Fruit fly (Drosophila melanogaster) whole organism, embryonic: ENCODE measurements around the gene Gcna.

Experiments used
- Abd-B ChIP-seq: fragments of 200-800 bp; sonication (Bioruptor generic); optimal IDR thresholded peaks from 2 replicates; lab custom pipeline; 2018; ENCODE audit warnings: missing biosample characterization, mild to moderate bottlenecking, missing genetic modification characterization, moderate library complexity
- Adf1 ChIP-seq: fragments of 200-800 bp; sonication (Bioruptor generic); IDR thresholded peaks from 2 replicates; pipeline ENCODE4 v1.3.6; 2022; ENCODE audit warnings: missing biosample characterization, missing genetic modification characterization
- CG10654 ChIP-seq: fragments of 200-800 bp; sonication (Bioruptor generic); optimal IDR thresholded peaks from 2 replicates; lab custom pipeline; 2016; ENCODE audit warnings: missing biosample characterization, missing genetic modification characterization
- CG12155 ChIP-seq: fragments of 200-800 bp; sonication (Bioruptor generic); optimal IDR thresholded peaks from 3 replicates; lab custom pipeline; 2016; ENCODE audit warnings: missing biosample characterization, missing genetic modification characterization
- CG1233 ChIP-seq: fragments of 200-800 bp; sonication (Bioruptor generic); optimal IDR thresholded peaks from 4 replicates; lab custom pipeline; 2018; ENCODE audit warnings: missing biosample characterization, mild to moderate bottlenecking, missing genetic modification characterization
- CG12744 ChIP-seq: fragments of 200-800 bp; sonication (Bioruptor generic); optimal IDR thresholded peaks from 2 replicates; lab custom pipeline; 2016; ENCODE audit warnings: missing biosample characterization, missing genetic modification characterization
- CG13424 ChIP-seq: fragments of 200-800 bp; sonication (Bioruptor generic); optimal IDR thresholded peaks from 2 replicates; lab custom pipeline; 2019; ENCODE audit warnings: missing biosample characterization, mild to moderate bottlenecking, missing genetic modification characterization, moderate library complexity
- CG18011 ChIP-seq: fragments of 200-800 bp; sonication (Bioruptor generic); optimal IDR thresholded peaks from 2 replicates; lab custom pipeline; 2017; ENCODE audit warnings: missing biosample characterization, missing genetic modification characterization, mild to moderate bottlenecking, moderate library complexity, missing genotype
- CG18262 ChIP-seq: fragments of 200-800 bp; optimal IDR thresholded peaks from 3 replicates; lab custom pipeline; 2019; ENCODE audit warnings: missing biosample characterization, mild to moderate bottlenecking, missing genetic modification characterization, moderate library complexity
- CG2202 ChIP-seq: fragments of 200-800 bp; sonication (Bioruptor generic); optimal IDR thresholded peaks from 2 replicates; lab custom pipeline; 2018; ENCODE audit warnings: missing biosample characterization, mild to moderate bottlenecking, missing genetic modification characterization
- CG2889 ChIP-seq: fragments of 200-800 bp; sonication (Bioruptor generic); IDR thresholded peaks from 3 replicates; pipeline ENCODE4 v1.3.6; 2022; ENCODE audit warnings: missing biosample characterization, missing genetic modification characterization
- CG30431 ChIP-seq: fragments of 200-800 bp; sonication (Bioruptor generic); optimal IDR thresholded peaks from 2 replicates; lab custom pipeline; 2017; ENCODE audit warnings: missing biosample characterization, missing genetic modification characterization
- CG3065 ChIP-seq: fragments of 200-800 bp; sonication (Bioruptor generic); optimal IDR thresholded peaks from 2 replicates; lab custom pipeline; 2016; ENCODE audit warnings: missing biosample characterization, missing genetic modification characterization
- CG33213 ChIP-seq: fragments of 200-800 bp; sonication (Bioruptor generic); optimal IDR thresholded peaks from 3 replicates; lab custom pipeline; 2016; ENCODE audit warnings: missing biosample characterization, missing genetic modification characterization
- CG34224 ChIP-seq: fragments of 200-800 bp; sonication (Bioruptor generic); IDR thresholded peaks from 3 replicates; pipeline ENCODE4 v1.3.6; 2022; ENCODE audit warnings: missing biosample characterization, missing genetic modification characterization; ENCODE audit not compliant: partially characterized antibody
- CG3847 ChIP-seq: fragments of 200-800 bp; sonication (Bioruptor generic); IDR thresholded peaks from 2 replicates; pipeline ENCODE4 v1.3.6; 2022; ENCODE audit warnings: missing biosample characterization, missing genetic modification characterization
- CG6175 ChIP-seq: fragments of 200-800 bp; sonication (Bioruptor generic); IDR thresholded peaks from 3 replicates; pipeline ENCODE4 v1.3.6; 2022; ENCODE audit warnings: missing biosample characterization, missing genetic modification characterization
- CG7786 ChIP-seq: fragments of 200-800 bp; sonication (Bioruptor generic); optimal IDR thresholded peaks from 2 replicates; lab custom pipeline; 2016; ENCODE audit warnings: missing biosample characterization, missing genetic modification characterization
- CG7928 ChIP-seq: fragments of 200-800 bp; sonication (Bioruptor generic); optimal IDR thresholded peaks from 2 replicates; lab custom pipeline; 2017; ENCODE audit warnings: missing biosample characterization, mild to moderate bottlenecking, missing genetic modification characterization
- CG9437 ChIP-seq: fragments of 200-800 bp; sonication (Bioruptor generic); optimal IDR thresholded peaks from 2 replicates; lab custom pipeline; 2018; ENCODE audit warnings: missing biosample characterization, mild to moderate bottlenecking, missing genetic modification characterization
- CrebB ChIP-seq: fragments of 200-800 bp; sonication (Bioruptor generic); optimal IDR thresholded peaks from 3 replicates; lab custom pipeline; 2018; ENCODE audit warnings: missing biosample characterization, mild to moderate bottlenecking, missing genetic modification characterization
- Hmx ChIP-seq: fragments of 200-800 bp; sonication (Bioruptor generic); optimal IDR thresholded peaks from 2 replicates; lab custom pipeline; 2016; ENCODE audit warnings: missing biosample characterization, missing genetic modification characterization
- Mad ChIP-seq: fragments of 200-800 bp; sonication (Bioruptor generic); optimal IDR thresholded peaks from 2 replicates; lab custom pipeline; 2016; ENCODE audit warnings: missing biosample characterization, missing genetic modification characterization
- Rfx ChIP-seq: fragments of 200-800 bp; sonication (Bioruptor generic); IDR thresholded peaks from 2 replicates; pipeline ENCODE4 v1.3.6; 2022; ENCODE audit warnings: missing biosample characterization, missing genetic modification characterization
- Taf1 ChIP-seq: fragments of 200-800 bp; sonication (Bioruptor generic); IDR thresholded peaks from 2 replicates; pipeline ENCODE4 v1.3.6; 2022; ENCODE audit warnings: missing biosample characterization, missing genetic modification characterization
- Tbp ChIP-seq: fragments of >200 bp; optimal IDR thresholded peaks from 2 replicates; lab custom pipeline; 2018; ENCODE audit warnings: missing biosample characterization, missing genetic modification characterization
- Xbp1 ChIP-seq: fragments of 200-800 bp; sonication (Bioruptor generic); optimal IDR thresholded peaks from 3 replicates; lab custom pipeline; 2016; ENCODE audit warnings: missing biosample characterization, mild to moderate bottlenecking, missing genetic modification characterization
- ab ChIP-seq: fragments of 200-800 bp; sonication (Bioruptor generic); optimal IDR thresholded peaks from 2 replicates; lab custom pipeline; 2016; ENCODE audit warnings: missing biosample characterization, missing genetic modification characterization
- bcd ChIP-seq: fragments of 200-800 bp; sonication (Bioruptor generic); optimal IDR thresholded peaks from 2 replicates; lab custom pipeline; 2017; ENCODE audit warnings: missing biosample characterization, mild to moderate bottlenecking, missing genetic modification characterization
- bsh ChIP-seq, 2 experiments: fragments of 200-800 bp; sonication (Bioruptor generic); optimal IDR thresholded peaks; 2 replicates each; lab custom pipeline; 2017 to 2018; ENCODE audit warnings: mild to moderate bottlenecking in 2 of 2, missing biosample characterization in 2 of 2, missing genetic modification characterization in 2 of 2, moderate library complexity in 1 of 2
- cato ChIP-seq: fragments of 200-800 bp; sonication (Bioruptor generic); optimal IDR thresholded peaks from 2 replicates; lab custom pipeline; 2016; ENCODE audit warnings: missing biosample characterization, missing genetic modification characterization, borderline replicate concordance
- chm ChIP-seq: fragments of 200-800 bp; sonication (Bioruptor generic); IDR thresholded peaks from 2 replicates; pipeline ENCODE4 v1.3.6; 2022; ENCODE audit warnings: missing biosample characterization, missing genetic modification characterization
- ci ChIP-seq: fragments of 200-800 bp; sonication (Bioruptor generic); IDR thresholded peaks from 3 replicates; pipeline ENCODE4 v1.3.6; 2022; ENCODE audit warnings: missing biosample characterization, missing genetic modification characterization
- crc ChIP-seq: fragments of 200-800 bp; sonication (Bioruptor generic); optimal IDR thresholded peaks from 2 replicates; lab custom pipeline; 2016; ENCODE audit warnings: missing biosample characterization, missing genetic modification characterization
- dati ChIP-seq: fragments of 200-800 bp; sonication (Bioruptor generic); IDR thresholded peaks from 2 replicates; pipeline ENCODE4 v1.3.6; 2022; ENCODE audit warnings: missing biosample characterization, missing genetic modification characterization
- dm ChIP-seq: fragments of 200-800 bp; sonication (Bioruptor generic); optimal IDR thresholded peaks from 3 replicates; lab custom pipeline; 2016; ENCODE audit warnings: missing biosample characterization, missing genetic modification characterization
- dmrt99B ChIP-seq: fragments of 200-800 bp; sonication (Bioruptor generic); optimal IDR thresholded peaks from 2 replicates; lab custom pipeline; 2018; ENCODE audit warnings: missing biosample characterization, mild to moderate bottlenecking, missing genetic modification characterization, moderate library complexity
- emc ChIP-seq: fragments of 200-800 bp; sonication (Bioruptor generic); optimal IDR thresholded peaks from 2 replicates; lab custom pipeline; 2016; ENCODE audit warnings: missing biosample characterization, missing genetic modification characterization
- gce ChIP-seq: fragments of 200-800 bp; sonication (Bioruptor generic); IDR thresholded peaks from 3 replicates; pipeline ENCODE4 v1.3.6; 2022; ENCODE audit warnings: missing biosample characterization, missing genetic modification characterization
- jumu ChIP-seq: fragments of 200-800 bp; sonication (Bioruptor generic); optimal IDR thresholded peaks from 3 replicates; lab custom pipeline; 2016; ENCODE audit warnings: missing biosample characterization, missing genetic modification characterization
- klu ChIP-seq: fragments of 200-800 bp; sonication (Bioruptor generic); IDR thresholded peaks from 2 replicates; pipeline ENCODE4 v1.3.6; 2022; ENCODE audit warnings: missing biosample characterization, missing genetic modification characterization
- lmd ChIP-seq: fragments of 200-800 bp; sonication (Bioruptor generic); IDR thresholded peaks from 2 replicates; pipeline ENCODE4 v1.3.6; 2022; ENCODE audit warnings: missing biosample characterization, missing genetic modification characterization
- nau ChIP-seq: fragments of 200-800 bp; sonication (Bioruptor generic); optimal IDR thresholded peaks from 3 replicates; lab custom pipeline; 2017; ENCODE audit warnings: missing biosample characterization, mild to moderate bottlenecking, missing genetic modification characterization, missing genetic modification reagents
- otp ChIP-seq: fragments of 200-800 bp; sonication (Bioruptor generic); IDR thresholded peaks from 3 replicates; pipeline ENCODE4, ENCODE4 v1.3.6; 2022; ENCODE audit warnings: missing biosample characterization, missing genetic modification characterization
- pan ChIP-seq, 4 experiments: fragments of >200 bp in 3 of 4; fragments of 200-800 bp in 1 of 4; sonication (Bioruptor generic) in 1 of 4; optimal IDR thresholded peaks in 3 of 4; IDR thresholded peaks in 1 of 4; 2 replicates each; pipeline versions ENCODE4 v1.3.6 to Lab custom; 2017 to 2022; ENCODE audit warnings: missing biosample characterization in 2 of 4, missing genetic modification characterization in 2 of 4, mixed read lengths in 1 of 4
- pnt ChIP-seq: fragments of 200-800 bp; sonication (Bioruptor generic); optimal IDR thresholded peaks from 3 replicates; lab custom pipeline; 2016; ENCODE audit warnings: missing biosample characterization, missing genetic modification characterization
- sens ChIP-seq: fragments of 200-800 bp; sonication (Bioruptor generic); peaks from one replicate; lab custom pipeline; 2016; ENCODE audit warnings: missing biosample characterization, missing genetic modification characterization
- tna ChIP-seq: fragments of 200-800 bp; sonication (Bioruptor generic); IDR thresholded peaks from 2 replicates; pipeline ENCODE4 v1.3.6; 2022; ENCODE audit warnings: missing biosample characterization, missing genetic modification characterization; ENCODE audit not compliant: partially characterized antibody
- trem ChIP-seq: fragments of 200-800 bp; optimal IDR thresholded peaks from 3 replicates; lab custom pipeline; 2019; ENCODE audit warnings: missing biosample characterization, mild to moderate bottlenecking, missing genetic modification characterization, moderate library complexity
- vfl ChIP-seq: fragments of 200-800 bp; sonication (Bioruptor generic); optimal IDR thresholded peaks from 2 replicates; lab custom pipeline; 2016; ENCODE audit warnings: missing biosample characterization, missing genetic modification characterization

Gcna gene

DNA sequence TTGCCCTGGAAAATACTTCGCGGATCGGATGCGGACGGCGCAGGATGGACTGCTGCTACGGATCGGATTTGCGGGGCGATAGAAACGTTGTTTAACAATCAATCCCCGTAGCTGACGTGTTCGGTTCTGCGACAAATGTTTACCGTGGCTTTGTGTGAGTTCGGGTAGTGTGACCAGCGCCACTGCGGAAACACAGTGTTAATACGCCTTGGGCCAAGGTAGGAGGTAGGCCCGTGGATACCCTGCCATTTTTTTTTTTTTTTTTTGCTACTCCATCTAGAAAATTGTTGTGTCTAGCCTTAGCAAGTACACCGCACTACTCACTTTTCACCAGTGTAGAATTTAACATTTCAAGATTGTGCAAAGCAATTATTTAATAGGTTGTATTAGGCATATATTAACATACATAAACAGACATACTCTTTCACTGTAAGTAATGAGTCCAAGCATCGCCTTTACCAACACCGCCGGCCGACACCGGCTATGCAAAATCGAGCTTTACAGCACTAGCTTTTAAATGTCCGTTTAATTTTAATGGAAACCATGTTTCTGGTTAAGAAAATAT lies 3.9 kb downstream of the Gcna start, which contains the start of gene deltaCOP (continued):
- TF ChIP-seq sens (GFP tag; lab: Kevin White, UChicago) (peak; percentile 98), CG18262 (tag; lab: Kevin White, UChicago) (peak; percentile 76), pan (optimal IDR thresholded peaks at IDR 0.05; lab: Kevin White, UChicago) (peak in 1 of 2 experiments; percentile 42), pan (GFP tag; optimal IDR thresholded peaks at IDR 0.05 in 1 of 2, IDR thresholded peaks at IDR 0.05 in 1 of 2) (peak in 1 of 2 experiments; percentile 76), klu (GFP tag; lab: Robert Waterston, UW) (peak; percentile 85), ab (no peak), CG30431 (GFP tag; lab: Kevin White, UChicago) (peak; percentile 46), gce (GFP tag; lab: Robert Waterston, UW) (0 out of 3 replicates have a peak, but pooled peaks have one; percentile 37), CG3065 (peak; percentile 74), nau (GFP tag; lab: Kevin White, UChicago) (no peak), CG3847 (GFP tag; lab: Robert Waterston, UW) (peak; percentile 89), bcd (peak; percentile 83), Abd-B (GFP tag; lab: Kevin White, UChicago) (peak; percentile 86), chm (0 out of 2 replicates have a peak, but pooled peaks have one; percentile 29), Mad (peak; percentile 80), crc (peak; percentile 83), Adf1 (GFP tag; lab: Robert Waterston, UW) (peak; percentile 45), CG10654 (GFP tag; lab: Kevin White, UChicago) (peak; percentile 78), dm (GFP tag; lab: Kevin White, UChicago) (peak; percentile 89), Rfx (GFP tag; lab: Robert Waterston, UW) (peak; percentile 89), CG7928 (GFP tag; lab: Kevin White, UChicago) (peak; percentile 56), jumu (GFP tag; lab: Kevin White, UChicago) (peak; percentile 91), CG2202 (tag; lab: Kevin White, UChicago) (peak; percentile 47), ci (GFP tag; lab: Robert Waterston, UW) (peak; percentile 83), CG12155 (GFP tag; lab: Kevin White, UChicago) (peak; percentile 90), CG34224 (GFP tag; lab: Robert Waterston, UW) (peak; percentile 23; the same call in 2 of the 3 replicates), CG33213 (peak; percentile 90), CrebB (tag; lab: Kevin White, UChicago) (peak; percentile 31), dati (no peak), emc (GFP tag; lab: Kevin White, UChicago) (peak; percentile 69), tna (GFP tag; lab: Robert Waterston, UW) (no peak), pnt (GFP tag; lab: Kevin White, UChicago) (peak; percentile 86), Taf1 (GFP tag; lab: Robert Waterston, UW) (peak; percentile 78), cato (GFP tag; lab: Kevin White, UChicago) (peak; percentile 73), Tbp (GFP tag; lab: Kevin White, UChicago) (no peak), CG7786 (GFP tag; lab: Kevin White, UChicago) (peak; percentile 93), trem (tag; lab: Kevin White, UChicago) (peak; percentile 45), CG12744 (GFP tag; lab: Kevin White, UChicago) (peak; percentile 83), CG13424 (tag; lab: Kevin White, UChicago) (peak; percentile 70), vfl (peak; percentile 78), dmrt99B (no peak), lmd (GFP tag; lab: Robert Waterston, UW) (peak; percentile 91), CG2889 (GFP tag; lab: Robert Waterston, UW) (peak; percentile 82; the same call in 2 of the 3 replicates), Hmx (GFP tag; lab: Kevin White, UChicago) (no peak), CG18011 (peak; percentile 55), otp (GFP tag; lab: Robert Waterston, UW) (no peak), Xbp1 (GFP tag; lab: Kevin White, UChicago) (peak; percentile 93), CG1233 (GFP tag; lab: Kevin White, UChicago) (peak; percentile 73), CG6175 (GFP tag; lab: Robert Waterston, UW) (peak; percentile 79), bsh (GFP tag; optimal IDR thresholded peaks at IDR 0.05; lab: Kevin White, UChicago) (peak; percentile 33 to 76), CG9437 (GFP tag; lab: Kevin White, UChicago) (peak; percentile 70)
